Worm (Caenorhabditis elegans) whole organism, young adult: ENCODE measurements around the gene spat-1.

ENCODE experiments used
- B0019.2 ChIP-seq: fragments of 200-800 bp; sonication (Bioruptor generic); conservative IDR thresholded peaks from 2 replicates; pipeline ENCODE4 v1.3.6; 2022; ENCODE audit warnings: missing genetic modification reagents, missing genetic modification characterization, missing compliant biosample characterization
- B0261.1 ChIP-seq: sonication (generic microtip); optimal IDR thresholded peaks from 2 replicates; lab custom pipeline; 2016; ENCODE audit warnings: mild to moderate bottlenecking, missing genetic modification characterization, moderate library complexity, missing compliant biosample characterization
- D2030.7 ChIP-seq: fragments of 200-800 bp; sonication (Bioruptor generic); IDR thresholded peaks from 2 replicates; pipeline ENCODE4 v1.3.6; 2022; ENCODE audit warnings: missing genetic modification reagents, missing genetic modification characterization, missing compliant biosample characterization
- F23B12.7 ChIP-seq: sonication (generic microtip); optimal IDR thresholded peaks from 2 replicates; lab custom pipeline; 2017; ENCODE audit warnings: missing genetic modification characterization, mild to moderate bottlenecking, missing compliant biosample characterization, antibody characterized with exemption, moderate library complexity; ENCODE audit not compliant: insufficient read depth
- F33H1.4 ChIP-seq: fragments of 200-800 bp; sonication (Bioruptor generic); IDR thresholded peaks from 2 replicates; pipeline ENCODE4 v1.3.6; 2022; ENCODE audit warnings: missing genetic modification reagents, missing genetic modification characterization, missing compliant biosample characterization
- F37B4.10 ChIP-seq: fragments of 200-800 bp; sonication (Bioruptor generic); IDR thresholded peaks from 2 replicates; pipeline ENCODE4 v1.3.6; 2022; ENCODE audit warnings: missing genetic modification characterization, missing compliant biosample characterization
- F39B2.1 ChIP-seq: fragments of 200-800 bp; sonication (Bioruptor generic); IDR thresholded peaks from 2 replicates; pipeline ENCODE4 v1.3.6; 2022; ENCODE audit warnings: missing genetic modification reagents, missing genetic modification characterization, missing compliant biosample characterization
- F49E8.2 ChIP-seq: sonication (generic microtip); optimal IDR thresholded peaks from 3 replicates; lab custom pipeline; 2017; ENCODE audit warnings: missing genetic modification characterization, mild to moderate bottlenecking, missing compliant biosample characterization, antibody characterized with exemption, moderate library complexity; ENCODE audit not compliant: insufficient read depth
- Y53F4B.3 ChIP-seq: fragments of 200-800 bp; sonication (Bioruptor generic); IDR thresholded peaks from 2 replicates; pipeline ENCODE4 v1.3.6; 2022; ENCODE audit warnings: missing genetic modification reagents, missing genetic modification characterization, missing compliant biosample characterization
- Y56A3A.18 ChIP-seq: fragments of 200-800 bp; sonication (Bioruptor generic); IDR thresholded peaks from 2 replicates; pipeline ENCODE4 v1.3.6; 2022; ENCODE audit warnings: missing genetic modification reagents, missing genetic modification characterization, missing compliant biosample characterization
- Y79H2A.3 ChIP-seq: fragments of 200-800 bp; sonication (Bioruptor generic); conservative IDR thresholded peaks from 2 replicates; pipeline ENCODE4 v1.3.6; 2022; ENCODE audit warnings: missing genetic modification reagents, missing genetic modification characterization, missing compliant biosample characterization
- aptf-2 ChIP-seq: fragments of 200-800 bp; sonication (Bioruptor generic); conservative IDR thresholded peaks from 2 replicates; pipeline ENCODE4 v1.3.6; 2022; ENCODE audit warnings: missing genetic modification reagents, missing genetic modification characterization, missing compliant biosample characterization
- attf-6 ChIP-seq: fragments of 200-800 bp; sonication (Bioruptor generic); IDR thresholded peaks from 2 replicates; pipeline ENCODE4 v1.3.6; 2022; ENCODE audit warnings: missing genetic modification reagents, missing genetic modification characterization, missing compliant biosample characterization
- bed-1 ChIP-seq: fragments of 200-800 bp; sonication (Bioruptor generic); IDR thresholded peaks from 2 replicates; pipeline ENCODE4 v1.3.6; 2022; ENCODE audit warnings: missing genetic modification reagents, missing genetic modification characterization, missing compliant biosample characterization
- bed-2 ChIP-seq: fragments of 200-800 bp; sonication (Bioruptor generic); IDR thresholded peaks from 2 replicates; pipeline ENCODE4 v1.3.6; 2022; ENCODE audit warnings: missing genetic modification reagents, missing genetic modification characterization, missing compliant biosample characterization
- cebp-2 ChIP-seq: fragments of 200-800 bp; sonication (Bioruptor generic); IDR thresholded peaks from 2 replicates; pipeline ENCODE4 v1.3.6; 2022; ENCODE audit warnings: missing genetic modification characterization, missing compliant biosample characterization
- ceh-40 ChIP-seq: fragments of 200-800 bp; sonication (Bioruptor generic); IDR thresholded peaks from 2 replicates; pipeline ENCODE4 v1.3.6; 2022; ENCODE audit warnings: missing genetic modification characterization, missing compliant biosample characterization
- die-1 ChIP-seq: sonication (generic microtip); optimal IDR thresholded peaks from 2 replicates; lab custom pipeline; 2016; ENCODE audit warnings: missing genotype, mild to moderate bottlenecking, missing genetic modification characterization, missing compliant biosample characterization
- dox-1 ChIP-seq: fragments of 200-800 bp; sonication (Bioruptor generic); IDR thresholded peaks from 2 replicates; pipeline ENCODE4 v1.3.6; 2022; ENCODE audit warnings: missing genetic modification reagents, missing genetic modification characterization, missing compliant biosample characterization
- dpl-1 ChIP-seq: fragments of 150-350 bp; optimal IDR thresholded peaks from 2 replicates; lab custom pipeline; 2014; ENCODE audit warnings: missing biosample characterization, missing genetic modification reagents, missing genetic modification characterization
- egl-18 ChIP-seq: fragments of 200-800 bp; sonication (Bioruptor generic); IDR thresholded peaks from 2 replicates; pipeline ENCODE4 v1.3.6; 2022; ENCODE audit warnings: missing genetic modification reagents, missing genetic modification characterization, missing compliant biosample characterization
- ekl-4 ChIP-seq: fragments of 200-800 bp; sonication (Bioruptor generic); IDR thresholded peaks from 2 replicates; pipeline ENCODE4 v1.3.6; 2022; ENCODE audit warnings: missing genetic modification reagents, missing genetic modification characterization, missing compliant biosample characterization
- gei-17 ChIP-seq: fragments of 200-800 bp; sonication (Bioruptor generic); optimal IDR thresholded peaks from 2 replicates; lab custom pipeline; 2018; ENCODE audit warnings: mild to moderate bottlenecking, missing genetic modification characterization, missing compliant biosample characterization
- him-1 ChIP-seq: sonication (generic microtip); optimal IDR thresholded peaks from 2 replicates; lab custom pipeline; 2016; ENCODE audit warnings: missing genotype, missing genetic modification reagents, missing genetic modification characterization, missing compliant biosample characterization
- hlh-12 ChIP-seq: sonication (generic microtip); optimal IDR thresholded peaks from 2 replicates; lab custom pipeline; 2016; ENCODE audit warnings: missing genetic modification characterization, missing compliant biosample characterization
- hmg-1.2 ChIP-seq: fragments of 200-800 bp; sonication (Bioruptor generic); IDR thresholded peaks from 2 replicates; pipeline ENCODE4 v1.3.6; 2022; ENCODE audit warnings: missing genetic modification reagents, missing genetic modification characterization, missing compliant biosample characterization
- hrde-1 ChIP-seq: sonication (generic microtip); optimal IDR thresholded peaks from 2 replicates; lab custom pipeline; 2016; ENCODE audit warnings: missing genetic modification characterization, mild to moderate bottlenecking, missing compliant biosample characterization, moderate library complexity, missing genotype, missing genetic modification reagents, borderline replicate concordance
- lag-1 ChIP-seq: fragments of 200-800 bp; sonication (Bioruptor generic); IDR thresholded peaks from 2 replicates; pipeline ENCODE4 v1.3.6; 2022; ENCODE audit warnings: missing genetic modification reagents, missing genetic modification characterization, missing compliant biosample characterization
- lin-35 ChIP-seq, 3 experiments: fragments of 150-350 bp in 2 of 3; sonication (generic microtip) in 1 of 3; optimal IDR thresholded peaks; 2 replicates each; lab custom pipeline; 2014 to 2018; ENCODE audit warnings: missing biosample characterization in 3 of 3, missing genetic modification characterization in 3 of 3, missing genetic modification reagents in 3 of 3
- madf-10 ChIP-seq: sonication (generic microtip); optimal IDR thresholded peaks from 2 replicates; lab custom pipeline; 2016; ENCODE audit warnings: mild to moderate bottlenecking, missing genetic modification characterization, missing compliant biosample characterization
- madf-6 ChIP-seq: fragments of 200-800 bp; sonication (Bioruptor generic); IDR thresholded peaks from 2 replicates; pipeline ENCODE4 v1.3.6; 2022; ENCODE audit warnings: missing genetic modification reagents, missing genetic modification characterization, missing compliant biosample characterization
- pbrm-1 ChIP-seq: fragments of 200-800 bp; sonication (Bioruptor generic); IDR thresholded peaks from 2 replicates; pipeline ENCODE4 v1.3.6; 2022; ENCODE audit warnings: missing genetic modification reagents, missing genetic modification characterization, missing compliant biosample characterization
- rcor-1 ChIP-seq: fragments of 200-800 bp; sonication (Bioruptor generic); IDR thresholded peaks from 2 replicates; pipeline ENCODE4 v1.3.6; 2022; ENCODE audit warnings: missing genetic modification reagents, missing genetic modification characterization, missing compliant biosample characterization
- rec-8 ChIP-seq, 2 experiments: sonication (generic microtip); optimal IDR thresholded peaks; 2 replicates each; lab custom pipeline; 2016; ENCODE audit warnings: mild to moderate bottlenecking in 2 of 2, missing genetic modification characterization in 2 of 2, missing genetic modification reagents in 2 of 2, missing genotype in 2 of 2, missing biosample characterization in 1 of 2, missing compliant biosample characterization in 1 of 2, moderate library complexity in 1 of 2
- rpc-1 ChIP-seq, 2 experiments: fragments of 150-350 bp in 1 of 2; sonication (generic microtip) in 1 of 2; optimal IDR thresholded peaks; 2 replicates each; lab custom pipeline; 2014 to 2018; ENCODE audit warnings: missing biosample characterization in 1 of 2, missing genetic modification characterization in 1 of 2, missing genetic modification reagents in 1 of 2, missing genotype in 1 of 2
- sptf-2 ChIP-seq: fragments of 200-800 bp; sonication (Bioruptor generic); optimal IDR thresholded peaks from 2 replicates; lab custom pipeline; 2018; ENCODE audit warnings: mild to moderate bottlenecking, missing genetic modification characterization, missing compliant biosample characterization
- tbp1 ChIP-seq: fragments of 200-800 bp; sonication (Bioruptor generic); optimal IDR thresholded peaks from 2 replicates; lab custom pipeline; 2018; ENCODE audit warnings: mild to moderate bottlenecking, missing genetic modification characterization, missing compliant biosample characterization
- tbx-9 ChIP-seq: sonication (generic microtip); optimal IDR thresholded peaks from 2 replicates; lab custom pipeline; 2016; ENCODE audit warnings: borderline replicate concordance, missing genetic modification characterization, inconsistent platforms, missing compliant biosample characterization
- tlf-1 ChIP-seq: fragments of 200-800 bp; sonication (Bioruptor generic); optimal IDR thresholded peaks from 2 replicates; lab custom pipeline; 2018; ENCODE audit warnings: mild to moderate bottlenecking, missing genetic modification characterization, missing compliant biosample characterization
- xnd-1 ChIP-seq: sonication (generic microtip); optimal IDR thresholded peaks from 2 replicates; lab custom pipeline; 2016; ENCODE audit warnings: missing genotype, missing genetic modification reagents, missing genetic modification characterization, missing compliant biosample characterization
- zim-3 ChIP-seq: sonication (generic microtip); optimal IDR thresholded peaks from 2 replicates; lab custom pipeline; 2017; ENCODE audit warnings: mild to moderate bottlenecking, missing genetic modification characterization, moderate library complexity, missing compliant biosample characterization
- ztf-25 ChIP-seq: fragments of 200-800 bp; sonication (Bioruptor generic); IDR thresholded peaks from 2 replicates; pipeline ENCODE4 v1.3.6; 2022; ENCODE audit warnings: missing genetic modification reagents, missing genetic modification characterization, missing compliant biosample characterization
- ztf-26 ChIP-seq: sonication (generic microtip); optimal IDR thresholded peaks from 2 replicates; lab custom pipeline; 2017; ENCODE audit warnings: missing genetic modification characterization, missing compliant biosample characterization
- ztf-6 ChIP-seq: fragments of 200-800 bp; sonication (Bioruptor generic); IDR thresholded peaks from 2 replicates; pipeline ENCODE4 v1.3.6; 2022; ENCODE audit warnings: missing genetic modification reagents, missing genetic modification characterization, missing compliant biosample characterization

Gene spat-1

ce11 chrII:14548691-14549090 is 20.1 kb downstream of the spat-1 start, which contains the start of gene gcy-29:
gcy-29 (minus strand) TSS chrII:14548791.
- TF ChIP-seq egl-18 (GFP tag; lab: Robert Waterston, UW) (no peak), Y53F4B.3 (GFP tag; lab: Robert Waterston, UW) (no peak), lag-1 (no peak), gei-17 (GFP tag; lab: Kevin White, UChicago) (no peak), ztf-6 (GFP tag; lab: Robert Waterston, UW) (no peak), tlf-1 (no peak), F37B4.10 (no peak), lin-35 (GFP tag; optimal IDR thresholded peaks at IDR 0.05; lab: Kevin White, UChicago) (no peak)

ce11 chrII:14550613-14551012 is 22.1 kb downstream of the spat-1 start, which contains the start of gene nlp-41:
nlp-41 (plus strand) TSS chrII:14550913.
- TF ChIP-seq ztf-26 (tag; lab: Kevin White, UChicago) (no peak), D2030.7 (GFP tag; lab: Robert Waterston, UW) (no peak), Y79H2A.3 (GFP tag; lab: Robert Waterston, UW) (no peak), hlh-12 (tag; lab: Kevin White, UChicago) (no peak), ztf-25 (GFP tag; lab: Robert Waterston, UW) (no peak), hmg-1.2 (GFP tag; lab: Robert Waterston, UW) (no peak), bed-2 (GFP tag; lab: Robert Waterston, UW) (no peak), dox-1 (no peak), B0261.1 (tag; lab: Kevin White, UChicago) (no peak), madf-10 (tag; lab: Kevin White, UChicago) (no peak), rpc-1 (optimal IDR thresholded peaks at IDR 0.05; lab: Kevin White, UChicago) (no peak), rpc-1 (tag; optimal IDR thresholded peaks at IDR 0.05; lab: Kevin White, UChicago) (no peak), tbx-9 (no peak), bed-1 (GFP tag; lab: Robert Waterston, UW) (no peak), madf-6 (GFP tag; lab: Robert Waterston, UW) (no peak), hrde-1 (tag; lab: Kevin White, UChicago) (no peak), Y56A3A.18 (GFP tag; lab: Robert Waterston, UW) (no peak), cebp-2 (GFP tag; lab: Robert Waterston, UW) (no peak), F23B12.7 (tag; lab: Kevin White, UChicago) (no peak)

DNA sequence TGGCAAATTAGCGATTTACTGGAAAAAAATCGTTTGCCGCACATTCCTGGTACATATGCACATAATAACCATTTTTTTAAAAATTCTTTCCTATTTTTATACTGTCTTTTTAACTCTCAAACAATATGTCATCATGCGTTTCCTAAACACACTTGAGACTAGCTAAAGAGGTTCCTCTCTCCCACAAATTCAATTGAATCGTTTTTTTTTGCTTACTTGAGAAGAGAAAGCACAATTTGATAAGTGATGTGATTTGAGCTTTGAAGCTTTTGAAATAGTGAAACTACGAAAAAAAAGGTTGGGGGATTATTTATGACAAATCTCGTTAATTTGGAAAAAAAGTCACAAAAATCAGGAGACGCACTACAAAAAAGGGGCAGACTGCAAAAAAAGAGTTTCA is 26.5 kb downstream of the spat-1 start:
- TF ChIP-seq dpl-1 (GFP tag; lab: Kevin White, UChicago), result no peak
- TF ChIP-seq him-1 (tag; lab: Kevin White, UChicago), result no peak
- no peak for TF ChIP-seq die-1 (tag; lab: Kevin White, UChicago)
- TF ChIP-seq sptf-2 (GFP tag; lab: Kevin White, UChicago), result no peak
- no peak for TF ChIP-seq ceh-40
- no peak for TF ChIP-seq hlh-12 (tag; lab: Kevin White, UChicago)

ce11 chrII:14561549-14562115 is 33.1 kb downstream of the spat-1 start, which contains the start of gene mog-4:
mog-4 (minus strand) TSS chrII:14561599.
- TF ChIP-seq F37B4.10 (peak; percentile 96), bed-2 (GFP tag; lab: Robert Waterston, UW) (peak; percentile 100), aptf-2 (peak; percentile 99), F39B2.1 (peak; percentile 95), tbp1 (peak; percentile 76), F49E8.2 (peak; percentile 51), B0019.2 (GFP tag; lab: Robert Waterston, UW) (peak; percentile 100), zim-3 (tag; lab: Kevin White, UChicago) (peak; percentile 81), F33H1.4 (GFP tag; lab: Robert Waterston, UW) (peak; percentile 97), ekl-4 (GFP tag; lab: Robert Waterston, UW) (peak; percentile 99), D2030.7 (GFP tag; lab: Robert Waterston, UW) (peak; percentile 100), xnd-1 (tag; lab: Kevin White, UChicago) (peak; percentile 86), attf-6 (GFP tag; lab: Robert Waterston, UW) (peak; percentile 92), pbrm-1 (GFP tag; lab: Robert Waterston, UW) (peak; percentile 99), rec-8 (tag; optimal IDR thresholded peaks at IDR 0.05; lab: Kevin White, UChicago) (peak; percentile 62 to 86), rcor-1 (peak; percentile 99)
